Fruit fly (Drosophila melanogaster) whole organism: ENCODE results near the gene CG5273.

Source experiments
- CG8478 ChIP-seq: fragments of >200 bp; optimal IDR thresholded peaks from 2 replicates; lab custom pipeline; 2018; ENCODE audit warnings: inconsistent platforms
- EcR ChIP-seq, 2 experiments: fragments of >200 bp; optimal IDR thresholded peaks; 2 replicates each; lab custom pipeline; 2017; ENCODE audit warnings: missing biosample characterization in 2 of 2, missing genetic modification characterization in 2 of 2, missing genetic modification reagents in 2 of 2
- pan ChIP-seq: fragments of >200 bp; optimal IDR thresholded peaks from 2 replicates; lab custom pipeline; 2017

DNA sequence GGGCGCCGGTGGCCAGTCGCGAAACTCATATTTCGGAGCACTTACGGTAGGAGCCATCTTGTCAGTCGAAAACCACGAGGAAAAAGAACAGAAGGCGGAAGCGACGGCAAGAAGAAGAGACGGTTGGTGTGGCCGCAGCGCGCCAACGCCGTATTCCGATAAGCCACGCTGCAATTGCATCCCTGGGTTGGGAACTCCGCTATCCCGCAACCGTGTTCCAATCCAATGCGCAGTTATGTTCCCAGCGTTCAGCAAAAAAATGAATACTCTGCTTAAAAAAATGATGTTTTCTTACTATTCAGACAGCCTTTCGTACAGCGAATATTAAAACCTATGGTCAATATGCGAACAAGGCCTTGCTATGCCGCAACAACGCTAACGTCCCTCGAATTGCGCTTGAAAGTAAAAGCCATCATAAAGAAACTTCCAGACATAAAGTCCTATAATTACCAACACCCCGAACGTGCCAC, 5.7 kb downstream of the CG5273 start, which contains the start of gene RpL22:
- no peak for TF ChIP-seq pan
- TF ChIP-seq EcR (GFP tag; optimal IDR thresholded peaks at IDR 0.05; lab: Kevin White, UChicago): no peak
- no peak for TF ChIP-seq CG8478 (lab: Kevin White, UChicago)
